Fruit fly (Drosophila melanogaster): ENCODE data around the gene CG32639.
A peak's percentile ranks its signal among the peaks of the same experiment; 100 is the strongest.

CG32639 gene

dm6 chrX:13244462-13244861, 8.1 kb upstream of the CG32639 start:
- TF ChIP-seq EcR (GFP tag; optimal IDR thresholded peaks at IDR 0.05) (no peak), D1 (tag; optimal IDR thresholded peaks at IDR 0.05) (peak; percentile 54), rn (GFP tag; IDR thresholded peaks at IDR 0.05) (0 out of 2 replicates have a peak, but pooled peaks have one; percentile 25), CG4496 (GFP tag; IDR thresholded peaks at IDR 0.05) (peak; percentile 75; the same call in 2 of the 3 replicates), CG8301 (tag; optimal IDR thresholded peaks at IDR 0.05) (peak; percentile 67), Pif1B (GFP tag; optimal IDR thresholded peaks at IDR 0.05) (peak; percentile 82), fd96Ca (GFP tag; IDR thresholded peaks at IDR 0.05) (peak; percentile 61), CG9948 (tag; optimal IDR thresholded peaks at IDR 0.05) (peak; percentile 73), CG32121 (GFP tag; IDR thresholded peaks at IDR 0.05) (peak; percentile 40; the same call in 1 of the 2 replicates), Pif1A (GFP tag; optimal IDR thresholded peaks at IDR 0.05) (peak; percentile 81), Ets98B (GFP tag; IDR thresholded peaks at IDR 0.05) (peak; percentile 58), CG8159 (tag; optimal IDR thresholded peaks at IDR 0.05) (peak; percentile 82), CG13204 (GFP tag; optimal IDR thresholded peaks at IDR 0.05) (peak; percentile 10), gl (tag; optimal IDR thresholded peaks at IDR 0.05) (peak; percentile 36), CG12605 (GFP tag; IDR thresholded peaks at IDR 0.05) (peak; percentile 38; the same call in 1 of the 2 replicates), CG17806 (tag; optimal IDR thresholded peaks at IDR 0.05) (peak; percentile 82), CG10348 (GFP tag; IDR thresholded peaks at IDR 0.05) (no peak), Snoo (tag; optimal IDR thresholded peaks at IDR 0.05) (peak; percentile 63), CG34367 (tag; optimal IDR thresholded peaks at IDR 0.05) (peak; percentile 78), CG14655 (GFP tag; optimal IDR thresholded peaks at IDR 0.05) (peak; percentile 74), CG15710 (tag; optimal IDR thresholded peaks at IDR 0.05) (peak; percentile 80)

DNA sequence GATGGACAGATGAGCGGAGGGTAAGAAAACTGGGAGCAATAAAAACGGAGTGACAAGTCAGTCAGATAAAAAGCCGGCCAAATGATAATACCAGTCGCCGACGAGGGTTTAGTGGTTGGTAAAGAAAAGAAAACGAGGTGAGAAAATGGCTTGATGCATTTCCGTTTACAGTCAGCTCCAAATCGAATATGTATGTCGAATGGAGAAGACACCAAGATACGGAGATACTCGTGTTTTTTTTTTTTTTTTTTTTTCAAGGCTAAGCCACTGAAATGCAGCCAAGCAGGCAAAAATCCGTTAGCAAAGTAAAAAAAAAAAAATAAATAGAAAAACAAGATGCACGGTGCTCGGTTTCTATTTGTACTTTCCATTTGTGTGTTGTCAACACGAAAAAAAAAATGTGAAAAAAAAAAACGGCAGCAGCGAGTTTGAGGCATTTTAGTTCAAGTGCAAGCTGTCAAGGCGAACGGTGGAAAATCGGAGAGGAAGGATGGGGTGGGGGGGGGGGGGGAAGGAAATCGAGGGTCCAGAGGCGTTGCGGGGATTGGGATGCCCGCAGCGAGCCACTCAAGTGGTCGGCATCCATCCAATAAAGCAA, 7.5 kb upstream of the CG32639 start:
- no peak for TF ChIP-seq CG8301 (tag; optimal IDR thresholded peaks at IDR 0.05)
- TF ChIP-seq CG34367 (tag; optimal IDR thresholded peaks at IDR 0.05): no peak
- 0 out of 3 replicates have a peak, but pooled peaks have one; percentile 22 for TF ChIP-seq fd96Ca (GFP tag; IDR thresholded peaks at IDR 0.05)
- TF ChIP-seq CG32121 (GFP tag; IDR thresholded peaks at IDR 0.05): no peak
- TF ChIP-seq D1 (tag; optimal IDR thresholded peaks at IDR 0.05): no peak
- peak; percentile 38; the same call in 1 of the 3 replicates for TF ChIP-seq CG4496 (GFP tag; IDR thresholded peaks at IDR 0.05)
- TF ChIP-seq CG10348 (GFP tag; IDR thresholded peaks at IDR 0.05): no peak
- no peak for TF ChIP-seq gl (tag; optimal IDR thresholded peaks at IDR 0.05)
- no peak for TF ChIP-seq Snoo (tag; optimal IDR thresholded peaks at IDR 0.05)
- no peak for TF ChIP-seq CG14655 (GFP tag; optimal IDR thresholded peaks at IDR 0.05)
- TF ChIP-seq CG9948 (tag; optimal IDR thresholded peaks at IDR 0.05): no peak
- no peak for TF ChIP-seq CG17806 (tag; optimal IDR thresholded peaks at IDR 0.05)
- TF ChIP-seq CG12605 (GFP tag; IDR thresholded peaks at IDR 0.05): peak; percentile 38
- no peak for TF ChIP-seq CG15710 (tag; optimal IDR thresholded peaks at IDR 0.05)
- TF ChIP-seq CG13204 (GFP tag; optimal IDR thresholded peaks at IDR 0.05): no peak
- no peak for TF ChIP-seq Ets98B (GFP tag; IDR thresholded peaks at IDR 0.05)
- no peak for TF ChIP-seq Pif1B (GFP tag; optimal IDR thresholded peaks at IDR 0.05)
- TF ChIP-seq EcR (GFP tag; optimal IDR thresholded peaks at IDR 0.05): no peak
- peak; percentile 16 for TF ChIP-seq Pif1A (GFP tag; optimal IDR thresholded peaks at IDR 0.05)
- TF ChIP-seq CG8159 (tag; optimal IDR thresholded peaks at IDR 0.05): peak; percentile 2
- TF ChIP-seq rn (GFP tag; IDR thresholded peaks at IDR 0.05): no peak

dm6 chrX:13240812-13241211, 4.4 kb upstream of the CG32639 start:
- TF ChIP-seq D1 (tag; optimal IDR thresholded peaks at IDR 0.05): no peak
- no peak for TF ChIP-seq rn (GFP tag; IDR thresholded peaks at IDR 0.05)
- TF ChIP-seq fd96Ca (GFP tag; IDR thresholded peaks at IDR 0.05): no peak
- no peak for TF ChIP-seq CG34367 (tag; optimal IDR thresholded peaks at IDR 0.05)
- TF ChIP-seq CG4496 (GFP tag; IDR thresholded peaks at IDR 0.05): no peak
- no peak for TF ChIP-seq Pif1B (GFP tag; optimal IDR thresholded peaks at IDR 0.05)
- no peak for TF ChIP-seq EcR (GFP tag; optimal IDR thresholded peaks at IDR 0.05)
- no peak for TF ChIP-seq CG15710 (tag; optimal IDR thresholded peaks at IDR 0.05)
- no peak for TF ChIP-seq Snoo (tag; optimal IDR thresholded peaks at IDR 0.05)
- TF ChIP-seq CG12605 (GFP tag; IDR thresholded peaks at IDR 0.05): no peak
- TF ChIP-seq CG14655 (GFP tag; optimal IDR thresholded peaks at IDR 0.05): no peak
- no peak for TF ChIP-seq CG10348 (GFP tag; IDR thresholded peaks at IDR 0.05)
- no peak for TF ChIP-seq CG32121 (GFP tag; IDR thresholded peaks at IDR 0.05)
- TF ChIP-seq CG9948 (tag; optimal IDR thresholded peaks at IDR 0.05): no peak

- TF ChIP-seq CG12605 (GFP tag; IDR thresholded peaks at IDR 0.05): peak; percentile 74
- TF ChIP-seq CG4496 (GFP tag; IDR thresholded peaks at IDR 0.05): peak; percentile 90
- peak; percentile 42; the same call in 1 of the 2 replicates for TF ChIP-seq rn (GFP tag; IDR thresholded peaks at IDR 0.05)
- 0 out of 2 replicates have a peak, but pooled peaks have one; percentile 25 for TF ChIP-seq CG10348 (GFP tag; IDR thresholded peaks at IDR 0.05)
- no peak for TF ChIP-seq EcR (GFP tag; optimal IDR thresholded peaks at IDR 0.05)
- TF ChIP-seq Pif1B (GFP tag; optimal IDR thresholded peaks at IDR 0.05): peak; percentile 40
- no peak for TF ChIP-seq D1 (tag; optimal IDR thresholded peaks at IDR 0.05)
- TF ChIP-seq Ets98B (GFP tag; IDR thresholded peaks at IDR 0.05): peak; percentile 89
- TF ChIP-seq gl (tag; optimal IDR thresholded peaks at IDR 0.05): no peak
- TF ChIP-seq CG15710 (tag; optimal IDR thresholded peaks at IDR 0.05): peak; percentile 12
- TF ChIP-seq CG34367 (tag; optimal IDR thresholded peaks at IDR 0.05): peak; percentile 7
- peak; percentile 93 for TF ChIP-seq CG32121 (GFP tag; IDR thresholded peaks at IDR 0.05)
- TF ChIP-seq CG8159 (tag; optimal IDR thresholded peaks at IDR 0.05): peak; percentile 12
- TF ChIP-seq fd96Ca (GFP tag; IDR thresholded peaks at IDR 0.05): peak; percentile 71
- no peak for TF ChIP-seq CG13204 (GFP tag; optimal IDR thresholded peaks at IDR 0.05)
- TF ChIP-seq CG8301 (tag; optimal IDR thresholded peaks at IDR 0.05): peak; percentile 84
- peak; percentile 54 for TF ChIP-seq CG9948 (tag; optimal IDR thresholded peaks at IDR 0.05)
- TF ChIP-seq Pif1A (GFP tag; optimal IDR thresholded peaks at IDR 0.05): peak; percentile 60
- peak; percentile 11 for TF ChIP-seq Snoo (tag; optimal IDR thresholded peaks at IDR 0.05)
- TF ChIP-seq CG14655 (GFP tag; optimal IDR thresholded peaks at IDR 0.05): peak; percentile 81
- peak; percentile 50 for TF ChIP-seq CG17806 (tag; optimal IDR thresholded peaks at IDR 0.05)
These were observed 2.0 kb upstream of the CG32639 start for dm6 chrX:13238294-13238917.
